Fruit fly (Drosophila melanogaster): ENCODE measurements around the gene CG1943.

CG1943 gene

DNA sequence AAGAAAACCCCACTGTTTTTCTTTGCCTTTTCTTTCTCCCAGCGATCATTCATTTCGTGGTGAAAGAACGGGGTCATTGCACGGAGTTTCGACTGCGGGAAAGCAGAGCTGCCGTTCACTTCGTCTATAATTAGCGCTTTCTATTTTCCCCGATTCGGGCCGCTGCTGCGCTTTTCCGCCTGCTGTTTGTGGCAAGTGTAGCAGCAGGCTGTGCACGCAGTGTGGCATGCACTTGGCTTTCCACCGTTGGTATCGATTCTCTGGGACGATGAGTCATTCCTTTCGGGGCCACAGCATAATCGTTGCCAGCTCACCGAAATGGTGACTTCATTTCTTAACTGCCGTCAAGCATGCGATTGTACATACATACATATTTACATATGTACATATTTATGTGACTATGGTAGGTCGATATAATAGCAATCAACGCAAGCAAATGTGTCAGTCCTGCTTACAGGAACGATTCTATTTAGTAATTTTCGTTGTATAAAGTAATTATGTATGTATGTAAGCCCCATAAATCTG lies 14.2 kb downstream of the CG1943 start:
- TF ChIP-seq CG8478 (optimal IDR thresholded peaks at IDR 0.05), result no peak
- peak in 1 of 2 experiments; percentile 17 for TF ChIP-seq CTCF (optimal IDR thresholded peaks at IDR 0.05)

DNA sequence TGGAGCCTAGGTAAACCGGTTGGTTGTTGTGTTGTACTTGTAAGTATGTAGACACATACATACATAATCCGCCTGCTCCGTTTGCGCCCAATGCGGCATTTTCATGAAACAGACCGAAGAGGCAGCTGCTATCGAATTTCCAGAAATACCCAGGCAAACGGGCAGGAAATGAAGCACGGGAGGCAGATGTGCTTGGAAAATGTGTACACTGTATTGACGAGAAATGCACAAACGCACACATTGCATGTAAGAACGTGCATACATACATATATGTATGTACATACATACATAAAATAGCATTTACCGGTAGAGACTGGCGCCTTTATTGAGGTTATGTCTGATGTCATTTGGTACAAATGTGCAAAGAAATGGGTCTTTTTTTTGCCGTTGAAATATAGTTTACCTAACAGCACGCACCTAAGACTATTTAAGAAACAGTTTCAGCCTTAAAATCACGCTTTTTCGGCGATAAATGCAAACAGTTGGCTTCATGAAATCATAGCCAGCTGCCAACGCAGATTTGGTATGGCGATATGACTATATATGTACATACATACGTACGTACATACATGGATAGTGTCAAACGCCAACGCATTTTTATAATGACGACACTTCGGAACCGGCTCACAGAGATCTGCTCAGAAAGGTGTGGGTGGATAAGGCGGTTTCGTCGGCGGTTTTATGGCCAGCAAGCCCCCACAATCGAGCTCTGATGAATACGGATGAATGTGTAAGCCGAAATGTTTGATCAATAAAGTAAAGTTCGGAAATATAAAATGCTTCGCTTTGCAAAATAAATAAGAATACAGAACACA lies 15.1 kb downstream of the CG1943 start:
- no peak for TF ChIP-seq CTCF (optimal IDR thresholded peaks at IDR 0.05)
- no peak for TF ChIP-seq CG8478 (optimal IDR thresholded peaks at IDR 0.05)

DNA sequence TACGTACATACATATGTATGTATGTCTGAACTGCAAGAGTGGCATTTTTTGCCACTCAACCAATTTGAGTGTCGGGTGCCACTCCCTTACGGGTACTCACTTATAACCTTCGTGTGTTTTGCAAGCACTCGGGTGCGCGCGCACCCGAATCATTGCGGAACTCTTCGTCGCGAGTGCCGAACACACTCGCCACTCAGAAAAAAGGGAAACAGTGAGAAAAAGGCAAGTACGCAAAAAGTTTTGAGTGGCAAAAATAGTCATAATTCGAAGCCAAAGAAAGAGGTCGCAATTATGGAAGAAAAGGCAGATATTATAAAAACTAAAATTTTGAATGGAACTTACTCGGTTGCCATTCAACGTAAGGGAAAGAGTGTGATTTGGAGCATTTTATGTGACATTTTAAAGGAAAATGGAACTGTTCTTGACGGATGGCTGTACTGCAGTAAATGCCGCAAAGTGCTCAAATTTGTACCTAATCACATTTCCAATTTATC lies 15.7 kb downstream of the CG1943 start:
- no peak for TF ChIP-seq CG8478 (optimal IDR thresholded peaks at IDR 0.05)
- no peak for TF ChIP-seq CTCF (optimal IDR thresholded peaks at IDR 0.05)

DNA sequence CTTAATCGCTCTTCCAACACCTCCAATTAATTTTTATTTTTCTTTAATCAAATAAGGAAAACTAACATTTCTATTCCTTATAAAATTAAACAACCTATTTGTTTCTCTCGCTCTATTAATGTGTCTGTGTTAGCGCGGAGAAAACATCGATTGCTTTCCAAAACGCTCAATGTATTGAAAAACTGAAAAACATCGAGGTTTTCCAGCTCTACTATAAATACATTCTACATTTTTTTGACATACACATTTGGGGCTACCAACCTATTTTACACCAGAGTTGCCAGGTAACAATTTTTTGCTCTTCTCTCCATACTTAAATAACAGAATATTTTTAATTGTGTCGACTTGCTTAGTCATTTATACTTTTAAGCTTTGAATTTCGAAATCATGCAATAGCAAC lies 17.2 kb downstream of the CG1943 start:
- TF ChIP-seq CG8478 (optimal IDR thresholded peaks at IDR 0.05), result no peak
- TF ChIP-seq CTCF (optimal IDR thresholded peaks at IDR 0.05), result peak in 1 of 2 experiments; percentile 51

DNA sequence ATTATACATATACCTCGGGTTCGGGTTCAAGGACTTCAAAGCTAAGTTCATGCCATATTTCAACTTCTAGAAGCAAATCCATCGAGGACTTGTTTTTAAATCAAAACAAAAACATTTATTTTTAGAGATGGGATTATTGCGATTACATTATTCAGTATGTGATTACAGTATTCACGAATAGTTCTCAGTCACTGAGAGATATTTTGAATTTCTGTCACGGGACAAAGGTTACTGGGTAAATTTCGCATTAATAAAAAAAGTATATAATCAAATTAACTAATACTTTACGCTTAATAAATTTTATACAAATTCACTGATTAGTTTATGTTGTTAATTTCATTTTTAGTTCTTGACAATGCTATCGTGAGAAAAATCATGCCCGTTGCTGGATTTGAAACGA lies 18.9 kb downstream of the CG1943 start:
- TF ChIP-seq CG8478 (optimal IDR thresholded peaks at IDR 0.05), result no peak
- no peak for TF ChIP-seq CTCF (optimal IDR thresholded peaks at IDR 0.05)

DNA sequence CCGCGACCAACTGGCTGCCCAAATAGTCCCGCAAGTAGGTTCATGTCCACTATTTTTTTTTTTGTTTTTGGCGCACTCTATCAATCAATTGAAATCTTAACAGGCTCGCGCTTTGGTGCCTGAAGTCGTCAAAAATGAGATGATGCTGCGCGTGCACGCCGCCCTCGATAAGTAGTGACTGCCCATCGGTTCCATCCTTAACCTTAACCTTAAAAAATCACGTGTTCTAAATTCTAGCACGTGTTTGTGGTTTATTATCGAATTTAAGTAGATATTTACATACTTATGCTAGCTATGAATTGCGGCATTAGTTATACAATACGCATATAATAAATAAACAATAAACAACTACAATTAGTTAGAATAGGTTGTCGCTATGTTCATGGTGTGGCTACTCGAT lies 19.7 kb downstream of the CG1943 start:
- TF ChIP-seq CTCF (optimal IDR thresholded peaks at IDR 0.05), result no peak
- no peak for TF ChIP-seq CG8478 (optimal IDR thresholded peaks at IDR 0.05)

DNA sequence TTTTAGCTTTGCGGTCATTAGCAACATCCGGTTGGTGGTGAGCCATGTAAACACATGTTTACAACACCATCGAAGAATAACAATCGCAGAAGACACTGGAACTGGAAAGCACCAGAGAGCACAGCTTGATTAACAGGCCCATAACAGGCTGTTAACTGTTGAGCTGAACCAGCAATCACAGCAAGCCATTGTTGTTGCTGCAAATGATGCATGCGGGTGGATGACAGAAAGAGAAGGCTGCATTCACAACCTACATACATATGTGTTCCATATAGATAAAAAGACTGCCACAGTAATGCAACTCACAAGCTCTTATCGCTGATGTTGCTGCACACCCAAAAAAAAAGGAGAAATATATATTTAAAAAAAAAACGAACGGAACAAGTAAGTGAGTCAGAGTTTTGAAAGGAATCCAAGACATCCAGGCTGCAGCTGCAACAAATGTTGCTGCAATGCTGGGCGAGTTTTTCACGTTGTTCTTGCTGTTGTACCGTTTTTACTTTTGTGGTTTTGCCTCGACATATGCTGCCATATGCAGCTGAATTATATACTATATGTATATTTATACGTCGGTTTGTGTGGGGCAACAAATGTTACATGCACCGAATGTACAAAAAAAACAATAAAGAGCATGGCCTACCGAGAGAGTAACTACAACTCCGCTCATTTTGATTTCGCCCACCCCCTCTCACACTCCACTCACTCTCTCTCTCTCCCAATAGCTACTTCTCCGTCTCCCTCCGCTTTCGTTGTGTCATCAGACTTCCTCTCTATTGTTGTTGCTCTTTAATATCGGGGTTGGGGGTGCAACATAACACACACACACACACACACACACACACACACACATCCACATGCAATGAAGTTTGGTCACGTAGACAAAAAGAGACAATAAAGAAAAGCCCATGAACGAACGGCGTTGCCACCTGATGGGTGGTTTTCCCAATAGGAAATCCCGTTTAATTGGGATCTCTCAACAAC lies 28.5 kb downstream of the CG1943 start:
- TF ChIP-seq CG8478 (optimal IDR thresholded peaks at IDR 0.05) (no peak), CTCF (optimal IDR thresholded peaks at IDR 0.05) (no peak)

DNA sequence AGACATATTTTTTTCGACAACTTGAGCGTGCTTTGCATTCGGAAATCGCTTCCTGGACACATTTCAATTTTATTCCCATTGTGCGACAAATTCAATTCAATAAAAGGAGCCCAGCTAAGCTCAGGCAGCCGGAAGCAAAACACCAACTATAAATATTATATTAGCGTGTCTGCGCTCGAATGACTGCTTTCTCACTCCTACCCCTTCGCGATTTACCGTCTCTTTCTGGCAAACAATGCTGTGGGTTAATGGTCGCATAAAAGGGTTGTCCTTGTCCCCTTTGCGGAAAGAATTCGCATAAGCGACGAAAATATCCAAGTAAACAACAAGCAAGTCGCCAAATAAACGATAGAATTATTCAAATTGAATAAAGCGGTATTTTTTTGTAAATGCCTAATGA lies 29.6 kb downstream of the CG1943 start:
- TF ChIP-seq CG8478 (optimal IDR thresholded peaks at IDR 0.05) (no peak), CTCF (optimal IDR thresholded peaks at IDR 0.05) (no peak)

DNA sequence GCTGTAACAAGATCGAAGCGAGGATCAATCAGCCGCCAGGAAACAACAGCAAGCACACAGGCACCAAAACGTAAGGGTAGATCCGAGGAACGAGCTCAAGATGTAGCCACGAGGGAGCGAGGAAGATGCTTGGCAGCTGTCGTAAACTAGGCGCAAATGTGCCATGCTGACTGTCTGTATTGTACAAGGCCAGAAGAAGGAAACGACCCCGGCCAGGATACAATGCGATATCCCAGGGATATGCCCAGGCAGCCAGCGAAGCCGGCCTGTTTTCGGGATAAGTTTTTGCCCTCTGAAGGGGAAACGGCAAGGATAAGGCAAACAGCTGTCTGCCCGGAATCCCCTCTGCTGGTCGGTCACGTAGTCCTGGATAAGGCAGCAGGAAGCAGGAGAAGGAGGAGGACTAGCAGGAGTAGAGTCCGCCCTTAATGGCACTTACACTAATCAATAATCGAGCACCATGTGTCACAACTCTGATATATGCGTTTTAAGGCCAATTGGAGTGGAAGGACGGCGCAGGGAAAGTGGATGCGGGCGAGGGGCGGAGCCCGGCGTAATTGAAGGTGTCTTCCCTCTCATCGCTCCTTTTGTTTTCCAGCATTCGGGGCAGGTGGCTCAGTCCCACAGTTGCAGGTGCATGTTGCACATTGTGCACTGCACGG lies 31.0 kb downstream of the CG1943 start:
- no peak for TF ChIP-seq CG8478 (optimal IDR thresholded peaks at IDR 0.05)
- no peak for TF ChIP-seq CTCF (optimal IDR thresholded peaks at IDR 0.05)

DNA sequence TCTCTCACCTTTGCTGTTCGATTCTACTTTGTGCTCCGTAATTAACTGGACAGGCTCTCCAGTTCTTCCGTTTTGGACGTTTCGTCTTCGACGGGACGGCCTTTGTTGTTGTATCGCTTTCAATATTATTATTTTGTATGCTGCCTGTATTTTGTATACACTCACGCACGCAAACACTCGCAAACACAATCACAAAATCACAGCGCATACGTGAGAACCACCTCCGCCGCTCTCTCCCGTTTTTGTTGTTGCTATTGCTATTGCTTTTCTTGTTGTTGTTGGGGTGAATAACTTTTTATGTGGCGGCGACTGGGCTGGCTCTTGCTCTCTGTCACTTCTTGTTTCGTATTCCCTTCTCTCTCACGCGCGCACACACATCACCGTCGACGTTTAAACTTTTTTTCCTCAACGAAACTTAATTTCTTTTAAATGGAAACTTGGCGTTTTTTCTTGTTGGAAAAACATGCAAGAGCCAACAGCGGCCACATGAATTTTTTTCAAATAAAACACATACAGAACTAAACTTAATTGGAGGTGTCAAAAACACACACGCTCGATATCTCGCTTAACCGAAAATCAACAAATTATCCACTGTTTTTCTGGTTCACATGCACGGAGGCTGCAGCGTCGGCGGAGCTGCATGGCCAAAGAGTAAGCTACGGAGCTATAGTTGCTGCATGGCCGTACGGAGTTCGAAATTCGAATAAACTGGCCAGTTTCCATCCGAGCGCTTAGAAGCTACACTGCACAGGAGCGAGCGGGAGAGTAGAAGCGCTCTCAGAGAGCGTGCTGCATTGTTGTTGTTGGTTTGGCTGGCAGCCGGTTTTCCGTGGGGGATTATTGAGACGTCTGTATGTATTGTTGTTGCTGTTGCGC lies 33.3 kb downstream of the CG1943 start:
- TF ChIP-seq CG8478 (optimal IDR thresholded peaks at IDR 0.05), result no peak
- no peak for TF ChIP-seq CTCF (optimal IDR thresholded peaks at IDR 0.05)

DNA sequence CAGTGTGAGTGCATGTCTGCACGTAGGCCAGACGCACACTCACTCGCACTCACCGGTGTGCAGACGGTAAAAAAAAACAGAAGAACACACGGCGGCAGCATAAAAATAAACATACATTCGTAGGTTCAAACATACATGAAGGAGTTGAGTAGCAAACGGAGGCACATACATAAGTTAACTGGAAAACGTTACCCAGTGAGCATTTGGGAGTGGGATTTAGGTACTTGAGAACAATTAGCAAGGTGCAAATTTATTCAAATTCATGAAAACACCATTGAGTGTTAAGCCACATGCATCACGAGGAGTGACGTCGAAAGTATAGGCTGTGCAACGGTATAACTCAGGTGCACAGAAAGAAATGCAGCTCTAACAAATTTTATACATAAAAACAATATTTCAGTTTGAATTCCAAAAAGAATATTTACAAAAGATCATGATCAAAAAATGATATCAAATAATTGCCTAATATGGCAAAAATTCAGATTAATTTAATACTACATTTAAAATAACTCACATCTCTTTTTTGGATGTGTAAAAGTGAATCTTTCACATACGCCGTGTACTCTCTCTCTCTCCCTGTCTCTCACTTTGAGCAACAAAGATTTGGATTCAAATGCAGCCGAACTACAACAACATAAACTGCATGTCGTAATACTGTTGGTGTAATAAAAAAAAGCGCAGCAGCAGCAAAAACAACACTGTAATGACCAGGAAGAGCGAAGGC lies 34.1 kb downstream of the CG1943 start:
- TF ChIP-seq CTCF (optimal IDR thresholded peaks at IDR 0.05) (no peak), CG8478 (optimal IDR thresholded peaks at IDR 0.05) (no peak)

DNA sequence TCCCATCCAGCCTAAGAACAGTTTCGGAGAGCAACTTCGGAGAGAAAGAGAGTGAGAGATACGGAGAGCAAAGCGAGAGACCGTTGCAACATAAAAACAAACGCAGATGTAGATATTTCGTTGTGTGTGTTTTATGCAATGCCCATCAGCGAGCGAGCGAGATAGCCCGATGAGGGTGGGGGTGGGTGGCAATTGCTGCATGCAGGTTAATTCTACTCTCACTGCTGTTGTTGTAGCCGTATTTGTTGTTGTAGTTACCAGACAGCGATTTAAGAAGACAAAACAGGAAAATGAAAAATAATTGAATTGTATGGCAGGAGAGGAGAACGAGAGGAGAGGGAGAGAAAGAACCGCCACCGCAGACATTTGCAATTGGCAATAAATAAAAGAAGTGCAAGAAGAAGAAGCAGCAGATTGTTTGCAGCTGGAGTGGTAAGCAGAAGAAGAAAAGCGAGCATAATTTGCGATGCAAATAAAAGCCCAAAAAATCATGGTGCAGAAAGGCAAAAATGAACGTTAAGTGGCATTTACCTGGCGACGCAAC lies 35.2 kb downstream of the CG1943 start:
- TF ChIP-seq CG8478 (optimal IDR thresholded peaks at IDR 0.05), result no peak
- TF ChIP-seq CTCF (optimal IDR thresholded peaks at IDR 0.05), result no peak

Measured in S2 (cell line).